Fruit fly (Drosophila melanogaster) whole organism, embryonic: ENCODE data around the gene CG34138.

Experiments
- Adf1 ChIP-seq: fragments of 200-800 bp; sonication (Bioruptor generic); IDR thresholded peaks from 2 replicates; pipeline ENCODE4 v1.3.6; 2022; ENCODE audit warnings: missing biosample characterization, missing genetic modification characterization
- Atf3 ChIP-seq: fragments of 200-800 bp; sonication (Bioruptor generic); optimal IDR thresholded peaks from 3 replicates; lab custom pipeline; 2016; ENCODE audit warnings: missing biosample characterization, missing genetic modification characterization
- CG11560 ChIP-seq: fragments of 200-800 bp; sonication (Bioruptor generic); IDR thresholded peaks from 3 replicates; pipeline ENCODE4 v1.3.6; 2022; ENCODE audit warnings: missing biosample characterization, missing genetic modification characterization
- CG11696 ChIP-seq: fragments of 200-800 bp; sonication (Bioruptor generic); IDR thresholded peaks from 2 replicates; pipeline ENCODE4 v1.3.6; 2022; ENCODE audit warnings: missing biosample characterization, missing genetic modification characterization
- CG12299 ChIP-seq: fragments of 200-800 bp; sonication (Bioruptor generic); optimal IDR thresholded peaks from 2 replicates; lab custom pipeline; 2018; ENCODE audit warnings: missing biosample characterization, mild to moderate bottlenecking, missing genetic modification characterization
- CG12659 ChIP-seq: fragments of 200-800 bp; sonication (Bioruptor generic); optimal IDR thresholded peaks from 3 replicates; lab custom pipeline; 2017; ENCODE audit warnings: mild to moderate bottlenecking, missing biosample characterization, missing genetic modification reagents, missing genetic modification characterization
- CG15073 ChIP-seq: fragments of 200-800 bp; sonication (Bioruptor generic); optimal IDR thresholded peaks from 2 replicates; lab custom pipeline; 2016; ENCODE audit warnings: missing biosample characterization, missing genetic modification characterization
- CG15514 ChIP-seq: fragments of 200-800 bp; sonication (Bioruptor generic); optimal IDR thresholded peaks from 3 replicates; lab custom pipeline; 2017; ENCODE audit warnings: missing biosample characterization, missing genetic modification characterization, mild to moderate bottlenecking, moderate library complexity, missing genetic modification reagents
- CG17802 ChIP-seq: fragments of 200-800 bp; sonication (Bioruptor generic); optimal IDR thresholded peaks from 2 replicates; lab custom pipeline; 2018; ENCODE audit warnings: missing biosample characterization, mild to moderate bottlenecking, missing genetic modification characterization, moderate library complexity
- CG4404 ChIP-seq: fragments of 200-800 bp; sonication (Bioruptor generic); IDR thresholded peaks from 2 replicates; pipeline ENCODE4 v1.3.6; 2022; ENCODE audit warnings: missing biosample characterization, missing genetic modification characterization
- CG4617 ChIP-seq: fragments of 200-800 bp; sonication (Bioruptor generic); optimal IDR thresholded peaks from 3 replicates; lab custom pipeline; 2016; ENCODE audit warnings: missing biosample characterization, missing genetic modification characterization, borderline replicate concordance
- CG4707 ChIP-seq: fragments of 200-800 bp; sonication (Bioruptor generic); optimal IDR thresholded peaks from 2 replicates; lab custom pipeline; 2018; ENCODE audit warnings: missing biosample characterization, mild to moderate bottlenecking, missing genetic modification characterization, moderate library complexity
- CG6175 ChIP-seq: fragments of 200-800 bp; sonication (Bioruptor generic); IDR thresholded peaks from 3 replicates; pipeline ENCODE4 v1.3.6; 2022; ENCODE audit warnings: missing biosample characterization, missing genetic modification characterization
- CG6272 ChIP-seq: fragments of 200-800 bp; sonication (Bioruptor generic); IDR thresholded peaks from 2 replicates; pipeline ENCODE4 v1.3.6; 2022; ENCODE audit warnings: missing biosample characterization, missing genetic modification characterization
- CG6765 ChIP-seq: fragments of 200-800 bp; sonication (Bioruptor generic); optimal IDR thresholded peaks from 3 replicates; lab custom pipeline; 2017; ENCODE audit warnings: missing biosample characterization, mild to moderate bottlenecking, missing genetic modification characterization
- CG6791 ChIP-seq: fragments of 200-800 bp; sonication (Bioruptor generic); IDR thresholded peaks from 3 replicates; pipeline ENCODE4 v1.3.6; 2022; ENCODE audit warnings: missing biosample characterization, missing genetic modification characterization; ENCODE audit not compliant: partially characterized antibody
- CG7271 ChIP-seq: fragments of 200-800 bp; sonication (Bioruptor generic); optimal IDR thresholded peaks from 2 replicates; lab custom pipeline; 2018; ENCODE audit warnings: missing biosample characterization, mild to moderate bottlenecking, missing genetic modification characterization, moderate library complexity
- CG8765 ChIP-seq: fragments of 200-800 bp; sonication (Bioruptor generic); IDR thresholded peaks from 2 replicates; pipeline ENCODE4 v1.3.6; 2022; ENCODE audit warnings: missing biosample characterization, missing genetic modification characterization
- CHES-1-like ChIP-seq: fragments of 200-800 bp; sonication (Bioruptor generic); optimal IDR thresholded peaks from 2 replicates; lab custom pipeline; 2016; ENCODE audit warnings: missing biosample characterization, missing genetic modification characterization
- Dp ChIP-seq: fragments of 200-800 bp; sonication (Bioruptor generic); optimal IDR thresholded peaks from 2 replicates; lab custom pipeline; 2018; ENCODE audit warnings: missing biosample characterization, mild to moderate bottlenecking, missing genetic modification characterization, moderate library complexity
- E2f2 ChIP-seq: fragments of 200-800 bp; sonication (Bioruptor generic); IDR thresholded peaks from 2 replicates; pipeline ENCODE4 v1.3.6; 2022; ENCODE audit warnings: missing biosample characterization, missing genetic modification characterization
- HLH54F ChIP-seq: fragments of 200-800 bp; sonication (Bioruptor generic); optimal IDR thresholded peaks from 3 replicates; lab custom pipeline; 2016; ENCODE audit warnings: missing biosample characterization, missing genetic modification characterization
- MBD-R2 ChIP-seq: fragments of 200-800 bp; sonication (Bioruptor generic); IDR thresholded peaks from 2 replicates; pipeline ENCODE4 v1.3.6; 2022; ENCODE audit warnings: missing biosample characterization, missing genetic modification characterization
- Scr ChIP-seq: fragments of 200-800 bp; sonication (Bioruptor generic); IDR thresholded peaks from 2 replicates; pipeline ENCODE4 v1.3.6; 2022; ENCODE audit warnings: missing biosample characterization, missing genetic modification characterization; ENCODE audit not compliant: partially characterized antibody
- Side ChIP-seq: fragments of 200-800 bp; sonication (Bioruptor generic); optimal IDR thresholded peaks from 2 replicates; lab custom pipeline; 2016; ENCODE audit warnings: missing biosample characterization, missing genetic modification characterization
- Sox100B ChIP-seq: fragments of 200-800 bp; sonication (Bioruptor generic); optimal IDR thresholded peaks from 3 replicates; lab custom pipeline; 2018; ENCODE audit warnings: missing biosample characterization, mild to moderate bottlenecking, missing genetic modification characterization
- Ssrp ChIP-seq: fragments of 200-800 bp; sonication (Bioruptor generic); optimal IDR thresholded peaks from 2 replicates; lab custom pipeline; 2018; ENCODE audit warnings: missing biosample characterization, mild to moderate bottlenecking, missing genetic modification characterization, moderate library complexity
- Trl ChIP-seq, 3 experiments: fragments of >200 bp in 2 of 3; fragments of 200-800 bp in 1 of 3; sonication (Bioruptor generic) in 1 of 3; optimal IDR thresholded peaks; 2 replicates in 1 of 3; 3 replicates in 2 of 3; lab custom pipeline; 2016 to 2017; ENCODE audit warnings: missing biosample characterization in 1 of 3, missing genetic modification characterization in 1 of 3
- btn ChIP-seq: fragments of 200-800 bp; sonication (Bioruptor generic); optimal IDR thresholded peaks from 2 replicates; lab custom pipeline; 2016; ENCODE audit warnings: missing biosample characterization, missing genetic modification characterization
- chm ChIP-seq: fragments of 200-800 bp; sonication (Bioruptor generic); IDR thresholded peaks from 2 replicates; pipeline ENCODE4 v1.3.6; 2022; ENCODE audit warnings: missing biosample characterization, missing genetic modification characterization
- ci ChIP-seq: fragments of 200-800 bp; sonication (Bioruptor generic); IDR thresholded peaks from 3 replicates; pipeline ENCODE4 v1.3.6; 2022; ENCODE audit warnings: missing biosample characterization, missing genetic modification characterization
- crp ChIP-seq, 2 experiments: fragments of 200-800 bp; sonication (Bioruptor generic); optimal IDR thresholded peaks; 2 replicates in 1 of 2; 3 replicates in 1 of 2; lab custom pipeline; 2017; ENCODE audit warnings: missing biosample characterization in 2 of 2, missing genetic modification characterization in 2 of 2, mild to moderate bottlenecking in 1 of 2, moderate library complexity in 1 of 2
- dm ChIP-seq: fragments of 200-800 bp; sonication (Bioruptor generic); optimal IDR thresholded peaks from 3 replicates; lab custom pipeline; 2016; ENCODE audit warnings: missing biosample characterization, missing genetic modification characterization
- dmrt11E ChIP-seq: fragments of 200-800 bp; sonication (Bioruptor generic); optimal IDR thresholded peaks from 3 replicates; lab custom pipeline; 2018; ENCODE audit warnings: missing biosample characterization, mild to moderate bottlenecking, missing genetic modification characterization, moderate library complexity
- fd3F ChIP-seq: fragments of 200-800 bp; sonication (Bioruptor generic); optimal IDR thresholded peaks from 2 replicates; lab custom pipeline; 2018; ENCODE audit warnings: missing biosample characterization, mild to moderate bottlenecking, missing genetic modification characterization, moderate library complexity
- ftz-f1 ChIP-seq: fragments of 200-800 bp; sonication (Bioruptor generic); optimal IDR thresholded peaks from 2 replicates; lab custom pipeline; 2016; ENCODE audit warnings: missing biosample characterization, missing genetic modification characterization
- gce ChIP-seq: fragments of 200-800 bp; sonication (Bioruptor generic); IDR thresholded peaks from 3 replicates; pipeline ENCODE4 v1.3.6; 2022; ENCODE audit warnings: missing biosample characterization, missing genetic modification characterization
- gem ChIP-seq: fragments of 200-800 bp; sonication (Bioruptor generic); optimal IDR thresholded peaks from 2 replicates; lab custom pipeline; 2019; ENCODE audit warnings: missing biosample characterization, mild to moderate bottlenecking, missing genetic modification characterization, moderate library complexity
- gfzf ChIP-seq: fragments of 200-800 bp; sonication (Bioruptor generic); optimal IDR thresholded peaks from 2 replicates; lab custom pipeline; 2016; ENCODE audit warnings: missing biosample characterization, mild to moderate bottlenecking, missing genetic modification characterization, moderate library complexity
- hth ChIP-seq: fragments of >200 bp; optimal IDR thresholded peaks from 2 replicates; lab custom pipeline; 2017; ENCODE audit warnings: inconsistent platforms
- jing ChIP-seq: fragments of 200-800 bp; sonication (Bioruptor generic); optimal IDR thresholded peaks from 2 replicates; lab custom pipeline; 2018; ENCODE audit warnings: missing biosample characterization, mild to moderate bottlenecking, missing genetic modification characterization
- kay ChIP-seq: fragments of 200-800 bp; sonication (Bioruptor generic); optimal IDR thresholded peaks from 2 replicates; lab custom pipeline; 2016; ENCODE audit warnings: missing biosample characterization, missing genetic modification characterization
- knrl ChIP-seq: fragments of 200-800 bp; sonication (Bioruptor generic); IDR thresholded peaks from 3 replicates; pipeline ENCODE4 v1.3.6; 2022; ENCODE audit warnings: missing biosample characterization, missing genetic modification characterization; ENCODE audit not compliant: partially characterized antibody
- mld ChIP-seq: fragments of 200-800 bp; sonication (Bioruptor generic); IDR thresholded peaks from 3 replicates; pipeline ENCODE4 v1.3.6; 2022; ENCODE audit warnings: missing biosample characterization, missing genetic modification characterization; ENCODE audit not compliant: partially characterized antibody
- nom ChIP-seq: fragments of 200-800 bp; sonication (Bioruptor generic); optimal IDR thresholded peaks from 2 replicates; lab custom pipeline; 2017; ENCODE audit warnings: missing biosample characterization, missing genetic modification characterization, mild to moderate bottlenecking, moderate library complexity, missing genetic modification reagents
- repo ChIP-seq: fragments of 200-800 bp; sonication (Bioruptor generic); optimal IDR thresholded peaks from 2 replicates; lab custom pipeline; 2016; ENCODE audit warnings: missing biosample characterization, missing genetic modification characterization
- tin ChIP-seq: fragments of 200-800 bp; sonication (Bioruptor generic); optimal IDR thresholded peaks from 3 replicates; lab custom pipeline; 2016; ENCODE audit warnings: missing biosample characterization, missing genetic modification characterization
- twi ChIP-seq: fragments of 200-800 bp; optimal IDR thresholded peaks from 2 replicates; lab custom pipeline; 2019; ENCODE audit warnings: missing biosample characterization, mild to moderate bottlenecking, missing genetic modification characterization, moderate library complexity
- z ChIP-seq: fragments of 200-800 bp; sonication (Bioruptor generic); IDR thresholded peaks from 3 replicates; pipeline ENCODE4 v1.3.6; 2022; ENCODE audit warnings: missing biosample characterization, missing genetic modification characterization
- zf30C ChIP-seq: fragments of 200-800 bp; sonication (Bioruptor generic); optimal IDR thresholded peaks from 3 replicates; lab custom pipeline; 2018; ENCODE audit warnings: missing biosample characterization, mild to moderate bottlenecking, missing genetic modification characterization

Gene CG34138

dm6 chr3R:19623606-19624005 lies 11.1 kb upstream of the CG34138 start (continued):
- TF ChIP-seq jing (GFP tag; lab: Kevin White, UChicago) (peak; percentile 7), CG11696 (GFP tag; lab: Robert Waterston, UW) (0 out of 2 replicates have a peak, but pooled peaks have one; percentile 49), fd3F (GFP tag; lab: Kevin White, UChicago) (no peak), CG11560 (tag; lab: Robert Waterston, UW) (no peak), nom (GFP tag; lab: Kevin White, UChicago) (no peak), twi (tag; lab: Kevin White, UChicago) (no peak), CG12299 (no peak), Sox100B (peak; percentile 28), dm (GFP tag; lab: Kevin White, UChicago) (no peak), CG4707 (GFP tag; lab: Kevin White, UChicago) (no peak), chm (GFP tag; lab: Robert Waterston, UW) (no peak), Scr (GFP tag; lab: Robert Waterston, UW) (no peak), hth (no peak), gce (GFP tag; lab: Robert Waterston, UW) (0 out of 3 replicates have a peak, but pooled peaks have one; percentile 21), CG15073 (GFP tag; lab: Kevin White, UChicago) (no peak), Trl (optimal IDR thresholded peaks at IDR 0.05; lab: Kevin White, UChicago) (peak in 1 of 2 experiments; percentile 14), Trl (GFP tag; optimal IDR thresholded peaks at IDR 0.05; lab: Kevin White, UChicago) (peak; percentile 23), gem (tag; lab: Kevin White, UChicago) (peak; percentile 75), z (GFP tag; lab: Robert Waterston, UW) (no peak), tin (GFP tag; lab: Kevin White, UChicago) (peak; percentile 37), CG15514 (peak; percentile 39), btn (GFP tag; lab: Kevin White, UChicago) (no peak), CG6765 (no peak), CG6175 (GFP tag; lab: Robert Waterston, UW) (no peak), knrl (GFP tag; lab: Robert Waterston, UW) (no peak), CG12659 (GFP tag; lab: Kevin White, UChicago) (peak; percentile 33), dmrt11E (tag; lab: Kevin White, UChicago) (no peak), MBD-R2 (GFP tag; lab: Robert Waterston, UW) (no peak; the same call in 1 of the 2 replicates), Dp (no peak), Side (GFP tag; lab: Kevin White, UChicago) (peak; percentile 32), mld (GFP tag; lab: Robert Waterston, UW) (no peak), CG4404 (no peak), zf30C (GFP tag; lab: Kevin White, UChicago) (no peak), kay (GFP tag; lab: Kevin White, UChicago) (no peak), ftz-f1 (GFP tag; lab: Kevin White, UChicago) (no peak), CG6791 (GFP tag; lab: Robert Waterston, UW) (no peak), CG6272 (no peak), CG8765 (GFP tag; lab: Robert Waterston, UW) (no peak), CG17802 (no peak), crp (GFP tag; optimal IDR thresholded peaks at IDR 0.05; lab: Kevin White, UChicago) (no peak), Ssrp (tag; lab: Kevin White, UChicago) (peak; percentile 38), repo (GFP tag; lab: Kevin White, UChicago) (peak; percentile 59), CG4617 (no peak), Atf3 (GFP tag; lab: Kevin White, UChicago) (peak; percentile 44), Adf1 (GFP tag; lab: Robert Waterston, UW) (no peak), ci (peak; percentile 74; the same call in 2 of the 3 replicates), CG7271 (tag; lab: Kevin White, UChicago) (no peak), E2f2 (GFP tag; lab: Robert Waterston, UW) (no peak; the same call in 1 of the 2 replicates), CHES-1-like (GFP tag; lab: Kevin White, UChicago) (peak; percentile 31), HLH54F (GFP tag; lab: Kevin White, UChicago) (peak; percentile 60), gfzf (GFP tag; lab: Kevin White, UChicago) (no peak)
